Fruit fly (Drosophila melanogaster): ENCODE measurements around the gene CG32066.

DNA sequence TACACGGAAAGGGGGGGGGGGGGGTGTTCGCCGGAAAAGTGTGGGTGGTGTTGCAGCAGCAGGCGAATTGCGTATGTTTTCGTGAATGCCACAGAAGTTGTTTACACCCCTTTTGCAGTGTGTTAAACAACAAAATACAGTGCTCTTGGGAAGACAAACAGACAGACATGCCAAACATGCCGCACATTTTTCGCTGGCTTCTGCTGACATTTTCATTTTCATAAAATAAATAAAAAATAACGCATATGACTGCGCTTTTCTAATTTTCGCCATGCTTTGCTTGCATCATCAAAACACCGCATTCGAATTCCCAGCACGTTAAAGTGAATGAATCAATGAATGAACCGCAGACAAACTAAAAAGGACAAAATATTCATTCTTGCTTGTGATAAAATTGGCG, 9.5 kb downstream of the CG32066 start:
- TF ChIP-seq pan (optimal IDR thresholded peaks at IDR 0.05) = no peak
- no peak for TF ChIP-seq usp (GFP tag; optimal IDR thresholded peaks at IDR 0.05)
- TF ChIP-seq psq (optimal IDR thresholded peaks at IDR 0.05) = no peak
- TF ChIP-seq Dll (optimal IDR thresholded peaks at IDR 0.05) = no peak
- no peak for TF ChIP-seq EcR (GFP tag; optimal IDR thresholded peaks at IDR 0.05)
- no peak for TF ChIP-seq CG8478 (optimal IDR thresholded peaks at IDR 0.05)

All from whole organism.